Worm (Caenorhabditis elegans) whole organism, midembryonic: Measurements from ENCODE around the gene F53F1.3.

Experiments used
- T22C8.4 ChIP-seq: fragments of 200-800 bp; sonication (Bioruptor generic); IDR thresholded peaks from 2 replicates; pipeline ENCODE4 v1.3.6; 2022; ENCODE audit warnings: missing genetic modification characterization, missing compliant biosample characterization
- cog-1 ChIP-seq: sonication (generic microtip); optimal IDR thresholded peaks from 2 replicates; lab custom pipeline; 2016; ENCODE audit warnings: missing genetic modification characterization, missing compliant biosample characterization
- flt-1 ChIP-seq: fragments of 200-800 bp; sonication (Bioruptor generic); IDR thresholded peaks from 2 replicates; pipeline ENCODE4 v1.3.6; 2022; ENCODE audit warnings: missing genetic modification characterization, missing compliant biosample characterization
- med-1 ChIP-seq: sonication (generic microtip); optimal IDR thresholded peaks from 2 replicates; lab custom pipeline; 2017; ENCODE audit warnings: missing genetic modification characterization, mild to moderate bottlenecking, missing compliant biosample characterization, antibody characterized with exemption, missing genetic modification reagents; ENCODE audit not compliant: insufficient read depth
- ref-1 ChIP-seq: fragments of 200-800 bp; sonication (Bioruptor generic); conservative IDR thresholded peaks from 2 replicates; pipeline ENCODE4 v1.3.6; 2022; ENCODE audit warnings: missing genetic modification reagents, missing genetic modification characterization, missing compliant biosample characterization
- tab-1 ChIP-seq: fragments of 200-800 bp; sonication (Bioruptor generic); IDR thresholded peaks from 2 replicates; pipeline ENCODE4 v1.3.6; 2022; ENCODE audit warnings: missing genetic modification characterization, missing compliant biosample characterization
- ztf-23 ChIP-seq: fragments of 200-800 bp; sonication (Bioruptor generic); IDR thresholded peaks from 2 replicates; pipeline ENCODE4 v1.3.6; 2022; ENCODE audit warnings: missing genetic modification reagents, missing genetic modification characterization, missing compliant biosample characterization
- ztf-29 ChIP-seq: fragments of 200-800 bp; sonication (Bioruptor generic); IDR thresholded peaks from 2 replicates; pipeline ENCODE4 v1.3.6; 2022; ENCODE audit warnings: missing genetic modification reagents, missing genetic modification characterization, missing compliant biosample characterization

ce11 chrV:13421697-13422096 is 13.7 kb downstream of the F53F1.3 start:
- TF ChIP-seq cog-1 = no peak
- no peak for TF ChIP-seq med-1 (GFP tag; lab: Kevin White, UChicago)
- no peak for TF ChIP-seq ref-1
- TF ChIP-seq ztf-29 (GFP tag; lab: Robert Waterston, UW) = no peak
- no peak for TF ChIP-seq flt-1 (GFP tag; lab: Robert Waterston, UW)
- no peak for TF ChIP-seq T22C8.4 (GFP tag; lab: Robert Waterston, UW)
- TF ChIP-seq ztf-23 (GFP tag; lab: Robert Waterston, UW) = no peak
- no peak for TF ChIP-seq tab-1 (GFP tag; lab: Robert Waterston, UW)
